Fruit fly (Drosophila melanogaster): ENCODE results near the gene CG12278.

- TF ChIP-seq Hnf4 (GFP tag; optimal IDR thresholded peaks at IDR 0.05) = no peak
- no peak for TF ChIP-seq usp (GFP tag; optimal IDR thresholded peaks at IDR 0.05)
- TF ChIP-seq ey (GFP tag; optimal IDR thresholded peaks at IDR 0.05) = no peak
- no peak for TF ChIP-seq h (GFP tag; optimal IDR thresholded peaks at IDR 0.05)
- TF ChIP-seq CG32264 (GFP tag; optimal IDR thresholded peaks at IDR 0.05) = no peak
These were observed 27.4 kb downstream of the CG12278 start for dm6 chr3R:21071312-21071711.
